In genomic region chr3R:31322274-31322673, dm6 we compare ENCODE assay signal across 3 fruit fly cellular contexts.
TF ChIP-seq lines count a peak whose summit lies in the region.

No protein-coding gene starts in this region.

- no peak for TF ChIP-seq CTCF in whole organism, embryonic (GFP tag; optimal IDR thresholded peaks at IDR 0.05; lab: Kevin White, UChicago)

TF ChIP-seq in whole organism, embryonic, 481 proteins besides CTCF, POLR2A, EP300 and RAD21:
- no peak for TF ChIP-seq Lpt (GFP tag; optimal IDR thresholded peaks at IDR 0.05; lab: Kevin White, UChicago)
- TF ChIP-seq cwo (GFP tag; optimal IDR thresholded peaks at IDR 0.05; lab: Kevin White, UChicago): peak; percentile 80
- peak; percentile 58; the same call in 1 of the 2 replicates for TF ChIP-seq vvl (GFP tag; IDR thresholded peaks at IDR 0.05; lab: Robert Waterston, UW)
- TF ChIP-seq scrt (GFP tag; optimal IDR thresholded peaks at IDR 0.05; lab: Kevin White, UChicago): peak; percentile 26
- no peak for TF ChIP-seq hth (optimal IDR thresholded peaks at IDR 0.05; lab: Kevin White, UChicago)
- TF ChIP-seq sima (GFP tag; optimal IDR thresholded peaks at IDR 0.05; lab: Kevin White, UChicago): no peak
- TF ChIP-seq chinmo (GFP tag; IDR thresholded peaks at IDR 0.05; lab: Robert Waterston, UW; ENCODE audit: partially characterized antibody): 0 out of 4 replicates have a peak, but pooled peaks have one; percentile 72
- TF ChIP-seq CG7357 (GFP tag; IDR thresholded peaks at IDR 0.05; lab: Robert Waterston, UW): 0 out of 3 replicates have a peak, but pooled peaks have one; percentile 7
- TF ChIP-seq CG12769 (tag; optimal IDR thresholded peaks at IDR 0.05; lab: Kevin White, UChicago): peak; percentile 5
- no peak for TF ChIP-seq kay (GFP tag; optimal IDR thresholded peaks at IDR 0.05; lab: Kevin White, UChicago)
- no peak for TF ChIP-seq ATbp (GFP tag; optimal IDR thresholded peaks at IDR 0.05; lab: Kevin White, UChicago)
- TF ChIP-seq Ptx1 (GFP tag; IDR thresholded peaks at IDR 0.05; lab: Robert Waterston, UW): no peak
- peak; percentile 59 for TF ChIP-seq kni (GFP tag; optimal IDR thresholded peaks at IDR 0.05; lab: Kevin White, UChicago)

TF ChIP-seq in whole organism, prepupa, 60 proteins besides CTCF, POLR2A, EP300 and RAD21:
- TF ChIP-seq CG10669 (GFP tag; optimal IDR thresholded peaks at IDR 0.05; lab: Kevin White, UChicago) (no peak), Eip78C (GFP tag; lab: Kevin White, UChicago) (peak; percentile 7)
TF ChIP-seq in whole organism, prepupa: peak in this region for 1.

TF ChIP-seq in whole organism, wandering third instar larva, 38 proteins besides CTCF, POLR2A, EP300 and RAD21:
- no peak for TF ChIP-seq CG9705 (GFP tag; optimal IDR thresholded peaks at IDR 0.05; lab: Kevin White, UChicago)
- peak; percentile 27 for TF ChIP-seq h (GFP tag; optimal IDR thresholded peaks at IDR 0.05; lab: Kevin White, UChicago)
TF ChIP-seq in whole organism, wandering third instar larva: peak in this region for 1.
